Worm (Caenorhabditis elegans): ENCODE results near the gene fbxb-1.

The fbxb-1 gene

DNA sequence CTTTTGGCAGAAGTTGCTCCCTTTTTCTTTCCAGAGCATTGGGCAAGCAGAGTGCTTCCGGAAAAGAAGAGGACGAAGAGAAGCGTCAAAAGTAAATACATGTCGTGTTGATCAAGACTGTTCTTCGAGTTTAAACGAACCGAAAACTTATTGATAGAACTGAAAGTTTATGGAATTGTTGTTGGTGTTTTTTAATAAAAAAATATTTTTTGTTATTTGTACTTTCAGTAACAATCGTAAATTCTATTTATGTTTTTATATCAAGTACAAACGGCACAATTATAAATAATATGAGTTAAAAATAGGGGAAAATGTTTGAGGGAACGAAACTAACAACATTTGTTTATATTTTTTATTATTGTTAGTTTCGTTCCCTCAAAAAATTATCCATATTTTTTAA is 17.5 kb downstream of the fbxb-1 start, which contains the start of gene F21D9.3:
Gene F21D9.3 (minus strand): TSS at position 101 of the 400 bp plus-strand sequence.
- no peak for TF ChIP-seq Y22D7AL.16 (tag; optimal IDR thresholded peaks at IDR 0.05)
- TF ChIP-seq odd-2 (tag; optimal IDR thresholded peaks at IDR 0.05), result no peak
- no peak for TF ChIP-seq sdc-2 (tag; optimal IDR thresholded peaks at IDR 0.05)
- no peak for TF ChIP-seq fax-1 (tag; optimal IDR thresholded peaks at IDR 0.05)
- TF ChIP-seq ahr-1 (tag; optimal IDR thresholded peaks at IDR 0.05), result no peak
- no peak for TF ChIP-seq ama-1 (optimal IDR thresholded peaks at IDR 0.05)
- no peak for TF ChIP-seq hlh-30 (tag; optimal IDR thresholded peaks at IDR 0.05; ENCODE audit: insufficient read depth)
- no peak for TF ChIP-seq fkh-10 (GFP tag; optimal IDR thresholded peaks at IDR 0.05)
- TF ChIP-seq K02D7.2 (tag; optimal IDR thresholded peaks at IDR 0.05), result no peak
- no peak for TF ChIP-seq hlh-13 (GFP tag; optimal IDR thresholded peaks at IDR 0.05)
- TF ChIP-seq unc-42 (tag; optimal IDR thresholded peaks at IDR 0.05), result no peak
- no peak for TF ChIP-seq ceh-2 (tag; optimal IDR thresholded peaks at IDR 0.05)
- TF ChIP-seq ttx-3 (tag; optimal IDR thresholded peaks at IDR 0.05), result no peak
- TF ChIP-seq pqm-1 (tag; optimal IDR thresholded peaks at IDR 0.05), result no peak
- TF ChIP-seq K09A11.1 (tag; optimal IDR thresholded peaks at IDR 0.05; ENCODE audit: insufficient read depth), result no peak
- TF ChIP-seq nfya-1 (tag; optimal IDR thresholded peaks at IDR 0.05), result no peak
- TF ChIP-seq che-1 (tag; optimal IDR thresholded peaks at IDR 0.05), result no peak
- TF ChIP-seq ceh-45 (GFP tag; IDR thresholded peaks at IDR 0.05), result no peak
- no peak for TF ChIP-seq T23F11.4 (GFP tag; optimal IDR thresholded peaks at IDR 0.05)

DNA sequence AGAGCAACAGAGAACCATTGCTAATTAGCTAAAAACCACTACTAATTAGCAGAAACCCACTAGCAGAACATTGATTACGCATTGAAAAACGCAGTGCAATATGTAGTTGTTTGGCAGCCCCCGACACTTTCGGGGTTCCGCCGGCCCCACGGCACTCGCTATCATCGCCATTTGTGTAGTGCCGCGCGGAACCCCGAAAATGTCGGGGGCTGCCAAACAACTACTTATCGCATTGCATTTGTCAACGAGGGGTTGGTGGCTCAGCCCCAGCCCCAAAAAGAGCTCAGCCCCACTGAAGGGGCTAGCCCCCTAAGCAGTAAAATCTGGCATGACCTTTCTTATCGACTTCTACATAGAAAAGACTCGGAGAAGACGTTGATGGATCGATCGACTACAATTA is 19.2 kb downstream of the fbxb-1 start:
- TF ChIP-seq ref-2 (tag; optimal IDR thresholded peaks at IDR 0.05) (no peak), dve-1 (tag; optimal IDR thresholded peaks at IDR 0.05) (no peak), ceh-30 (tag; optimal IDR thresholded peaks at IDR 0.05) (no peak), ceh-45 (GFP tag; IDR thresholded peaks at IDR 0.05) (no peak), ceh-24 (tag; optimal IDR thresholded peaks at IDR 0.05) (no peak), pag-3 (tag; optimal IDR thresholded peaks at IDR 0.05; ENCODE audit: borderline replicate concordance) (no peak), ztf-16 (tag; optimal IDR thresholded peaks at IDR 0.05) (no peak), ceh-6 (GFP tag; optimal IDR thresholded peaks at IDR 0.05) (no peak), fkh-6 (tag; optimal IDR thresholded peaks at IDR 0.05) (no peak), che-1 (tag; optimal IDR thresholded peaks at IDR 0.05) (no peak), gmeb-2 (tag; optimal IDR thresholded peaks at IDR 0.05) (no peak), unc-86 (tag; optimal IDR thresholded peaks at IDR 0.05) (no peak), unc-3 (GFP tag; conservative IDR thresholded peaks at IDR 0.05) (no peak), unc-3 (tag; optimal IDR thresholded peaks at IDR 0.05) (no peak), fkh-10 (GFP tag; optimal IDR thresholded peaks at IDR 0.05) (no peak), F13H6.1 (tag; optimal IDR thresholded peaks at IDR 0.05) (no peak), elt-2 (tag; optimal IDR thresholded peaks at IDR 0.05) (no peak), madf-2 (tag; optimal IDR thresholded peaks at IDR 0.05) (no peak), K09A11.1 (tag; optimal IDR thresholded peaks at IDR 0.05; ENCODE audit: insufficient read depth) (no peak), ceh-31 (tag; optimal IDR thresholded peaks at IDR 0.05) (no peak), pha-4 (tag; optimal IDR thresholded peaks at IDR 0.05) (no peak)

DNA sequence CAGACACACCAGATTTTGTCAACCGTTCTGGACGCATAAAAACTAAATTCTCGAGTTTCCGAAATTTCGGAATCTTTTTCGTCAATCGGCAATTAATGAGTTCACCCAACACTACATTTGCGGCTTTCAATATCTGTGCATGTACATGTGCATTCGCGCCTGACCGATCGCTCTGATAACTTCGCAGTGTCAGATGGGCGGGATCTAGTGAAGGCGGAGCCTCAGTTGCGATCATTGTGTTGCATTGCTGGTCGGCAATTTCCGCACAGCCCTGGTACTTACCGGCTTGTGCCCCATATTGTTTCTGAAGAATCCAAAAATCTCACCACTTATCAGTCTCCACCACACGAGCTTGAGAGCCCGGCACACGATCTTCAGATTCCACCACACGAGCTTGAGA is 20.5 kb downstream of the fbxb-1 start:
- TF ChIP-seq ceh-31 (tag; optimal IDR thresholded peaks at IDR 0.05) (no peak), ceh-9 (tag; optimal IDR thresholded peaks at IDR 0.05) (no peak), odd-2 (tag; optimal IDR thresholded peaks at IDR 0.05) (no peak), pqm-1 (tag; optimal IDR thresholded peaks at IDR 0.05) (no peak), fax-1 (tag; optimal IDR thresholded peaks at IDR 0.05) (no peak), K02D7.2 (tag; optimal IDR thresholded peaks at IDR 0.05) (no peak), hlh-13 (GFP tag; optimal IDR thresholded peaks at IDR 0.05) (no peak)

DNA sequence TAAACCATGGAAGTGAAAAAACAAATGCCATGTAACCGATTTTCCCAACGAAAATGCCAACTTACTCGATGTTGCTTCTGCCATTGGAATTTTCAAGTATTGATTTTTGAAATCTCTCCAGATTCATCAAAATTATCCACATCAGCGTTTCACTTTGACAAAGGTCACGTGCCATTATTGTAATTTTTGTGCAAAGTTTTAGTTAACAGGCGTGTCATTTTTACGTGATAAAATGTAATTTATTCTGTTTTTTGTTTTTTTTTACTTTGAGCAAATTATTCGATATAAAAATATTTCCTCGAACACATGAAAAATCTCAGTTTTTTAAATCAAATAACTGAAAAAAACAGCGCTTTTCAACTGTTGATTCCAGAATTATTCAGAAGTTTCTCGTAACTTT is 22.2 kb downstream of the fbxb-1 start, which contains the start of gene F21D9.2:
Gene F21D9.2 (minus strand): TSS at position 101 of the 400 bp plus-strand sequence.
- TF ChIP-seq ttx-3 (tag; optimal IDR thresholded peaks at IDR 0.05) (no peak), madf-2 (tag; optimal IDR thresholded peaks at IDR 0.05) (no peak), che-1 (tag; optimal IDR thresholded peaks at IDR 0.05) (no peak), lim-6 (tag; optimal IDR thresholded peaks at IDR 0.05) (no peak), ceh-48 (tag; optimal IDR thresholded peaks at IDR 0.05) (no peak), lin-11 (tag; optimal IDR thresholded peaks at IDR 0.05) (no peak), tbx-2 (tag; optimal IDR thresholded peaks at IDR 0.05) (no peak), ceh-18 (tag; optimal IDR thresholded peaks at IDR 0.05) (no peak), C38D4.7 (GFP tag; optimal IDR thresholded peaks at IDR 0.05) (no peak), ceh-34 (tag; optimal IDR thresholded peaks at IDR 0.05) (no peak)
